Worm (Caenorhabditis elegans): ENCODE results near the gene F26A10.2.

Gene F26A10.2

ce11 chrX:7678437-7679139 lies 33.4 kb upstream of the F26A10.2 start (continued):
- TF ChIP-seq unc-62 (GFP tag; optimal IDR thresholded peaks at IDR 0.05) (no peak), snpc-4 (tag; optimal IDR thresholded peaks at IDR 0.05) (no peak), mbf-1 (tag; optimal IDR thresholded peaks at IDR 0.05) (no peak), ama-1 (optimal IDR thresholded peaks at IDR 0.05) (no peak)

- TF ChIP-seq aly-2 (tag; optimal IDR thresholded peaks at IDR 0.05) = no peak
- peak; percentile 32 for TF ChIP-seq unc-55 (GFP tag; optimal IDR thresholded peaks at IDR 0.05)
These were observed 29.7 kb upstream of the F26A10.2 start for ce11 chrX:7674871-7675270.

- TF ChIP-seq nhr-23 (tag; optimal IDR thresholded peaks at IDR 0.05) (no peak), mbf-1 (tag; optimal IDR thresholded peaks at IDR 0.05) (no peak), lin-39 (tag; optimal IDR thresholded peaks at IDR 0.05) (no peak), nhr-10 (tag; optimal IDR thresholded peaks at IDR 0.05) (no peak), unc-55 (GFP tag; optimal IDR thresholded peaks at IDR 0.05) (no peak), peb-1 (tag; optimal IDR thresholded peaks at IDR 0.05) (no peak), sma-3 (GFP tag; optimal IDR thresholded peaks at IDR 0.05) (no peak), nhr-129 (tag; optimal IDR thresholded peaks at IDR 0.05) (no peak), ztf-11 (tag; optimal IDR thresholded peaks at IDR 0.05) (no peak), ztf-4 (tag; optimal IDR thresholded peaks at IDR 0.05) (no peak), nhr-12 (tag; optimal IDR thresholded peaks at IDR 0.05) (no peak), egl-27 (tag; optimal IDR thresholded peaks at IDR 0.05) (no peak), nhr-11 (tag; optimal IDR thresholded peaks at IDR 0.05) (no peak), nhr-25 (tag; optimal IDR thresholded peaks at IDR 0.05) (no peak), ceh-16 (tag; optimal IDR thresholded peaks at IDR 0.05) (no peak), mdl-1 (tag; optimal IDR thresholded peaks at IDR 0.05) (no peak), dmd-4 (tag; optimal IDR thresholded peaks at IDR 0.05) (no peak)
These were observed 27.5 kb upstream of the F26A10.2 start, which contains the start of gene F27D9.2 for ce11 chrX:7672693-7673092. TSS of gene F27D9.2 (plus strand) at chrX:7672993.

- TF ChIP-seq ceh-82 (tag; optimal IDR thresholded peaks at IDR 0.05) (no peak), sma-9 (GFP tag; optimal IDR thresholded peaks at IDR 0.05) (no peak), sma-9 (tag; optimal IDR thresholded peaks at IDR 0.05) (no peak), alr-1 (tag; optimal IDR thresholded peaks at IDR 0.05) (no peak), mbf-1 (tag; optimal IDR thresholded peaks at IDR 0.05) (no peak), lin-13 (GFP tag; optimal IDR thresholded peaks at IDR 0.05) (no peak), nhr-11 (tag; optimal IDR thresholded peaks at IDR 0.05) (no peak), Y55F3AM.14 (GFP tag; optimal IDR thresholded peaks at IDR 0.05) (no peak), nhr-21 (tag; optimal IDR thresholded peaks at IDR 0.05) (no peak), egl-27 (tag; optimal IDR thresholded peaks at IDR 0.05) (no peak), unc-39 (tag; optimal IDR thresholded peaks at IDR 0.05) (no peak), mab-5 (tag; optimal IDR thresholded peaks at IDR 0.05) (no peak)
These were observed 25.4 kb upstream of the F26A10.2 start, which contains the start of gene F27D9.7 for ce11 chrX:7670655-7671054. TSS of gene F27D9.7 (minus strand) at chrX:7670755.

ce11 chrX:7667394-7668089 lies 22.3 kb upstream of the F26A10.2 start, which contains the start of gene F27D9.13:
TSS of gene F27D9.13 (minus strand) at chrX:7667444.
- peak; percentile 32 for TF ChIP-seq fos-1 (tag; optimal IDR thresholded peaks at IDR 0.05)
- no peak for TF ChIP-seq elt-1 (tag; optimal IDR thresholded peaks at IDR 0.05)
- TF ChIP-seq nhr-77 (tag; optimal IDR thresholded peaks at IDR 0.05) = no peak
- TF ChIP-seq crh-2 (tag; optimal IDR thresholded peaks at IDR 0.05) = peak; percentile 14
- no peak for TF ChIP-seq nhr-237 (tag; optimal IDR thresholded peaks at IDR 0.05)
- no peak for TF ChIP-seq elt-3 (tag; optimal IDR thresholded peaks at IDR 0.05)
